Fruit fly (Drosophila melanogaster): ENCODE results near the gene FoxK.

The FoxK gene

dm6 chr3L:11120419-11120958 lies at the start of gene FoxK, which contains the start of gene mRpL2:
TSS of gene FoxK (minus strand) at chr3L:11120783.
TSS of gene mRpL2 (plus strand) at chr3L:11120847.
- TF ChIP-seq CG8632 (GFP tag; optimal IDR thresholded peaks at IDR 0.05) (peak; percentile 63), CG6276 (GFP tag; optimal IDR thresholded peaks at IDR 0.05) (peak; percentile 94), dac (GFP tag; optimal IDR thresholded peaks at IDR 0.05) (peak; percentile 43), Met (GFP tag; optimal IDR thresholded peaks at IDR 0.05) (peak; percentile 62), CG32006 (GFP tag; optimal IDR thresholded peaks at IDR 0.05) (peak; percentile 77), CG11762 (GFP tag; optimal IDR thresholded peaks at IDR 0.05; ENCODE audit: insufficient read depth) (peak; percentile 57), Smox (GFP tag; optimal IDR thresholded peaks at IDR 0.05) (peak; percentile 28), Sox102F (GFP tag; optimal IDR thresholded peaks at IDR 0.05) (peak; percentile 66), Gug (GFP tag; IDR thresholded peaks at IDR 0.05) (0 out of 2 replicates have a peak, but pooled peaks have one; percentile 9), Ets96B (tag; optimal IDR thresholded peaks at IDR 0.05) (peak; percentile 80), CG31627 (GFP tag; optimal IDR thresholded peaks at IDR 0.05) (no peak), CG8119 (GFP tag; IDR thresholded peaks at IDR 0.05) (peak; percentile 92), svp (GFP tag) (peak; percentile 74), fd85E (GFP tag; optimal IDR thresholded peaks at IDR 0.05) (peak; percentile 42), CG10631 (GFP tag; optimal IDR thresholded peaks at IDR 0.05) (peak; percentile 47), CG8319 (GFP tag; optimal IDR thresholded peaks at IDR 0.05) (peak; percentile 26), dsx (GFP tag; optimal IDR thresholded peaks at IDR 0.05; ENCODE audit: poor library complexity, severe bottlenecking) (peak; percentile 77), CG34406 (GFP tag; optimal IDR thresholded peaks at IDR 0.05) (peak; percentile 51), acj6 (GFP tag; optimal IDR thresholded peaks at IDR 0.05) (no peak), fd59A (GFP tag; optimal IDR thresholded peaks at IDR 0.05) (peak; percentile 61), CG6792 (GFP tag; optimal IDR thresholded peaks at IDR 0.05) (peak; percentile 37), Eip78C (GFP tag) (peak; percentile 90), vri (GFP tag; optimal IDR thresholded peaks at IDR 0.05) (peak; percentile 85), CG10669 (GFP tag; optimal IDR thresholded peaks at IDR 0.05) (peak; percentile 84), Eip93F (GFP tag; optimal IDR thresholded peaks at IDR 0.05) (no peak), Sox15 (GFP tag; optimal IDR thresholded peaks at IDR 0.05) (no peak), ss (GFP tag; optimal IDR thresholded peaks at IDR 0.05) (peak; percentile 96 to 97), net (GFP tag; optimal IDR thresholded peaks at IDR 0.05) (peak; percentile 84), CG9139 (GFP tag; optimal IDR thresholded peaks at IDR 0.05) (peak; percentile 94), spab (GFP tag; optimal IDR thresholded peaks at IDR 0.05) (peak; percentile 86), CG1621 (tag; optimal IDR thresholded peaks at IDR 0.05) (peak; percentile 70), Ets21C (GFP tag; optimal IDR thresholded peaks at IDR 0.05) (peak; percentile 22), CG16779 (tag; optimal IDR thresholded peaks at IDR 0.05) (peak; percentile 90), achi (GFP tag; optimal IDR thresholded peaks at IDR 0.05) (peak; percentile 66), CG7368 (GFP tag; optimal IDR thresholded peaks at IDR 0.05) (peak; percentile 58), CG15336 (GFP tag; IDR thresholded peaks at IDR 0.05) (peak; percentile 75), Hr4 (GFP tag; optimal IDR thresholded peaks at IDR 0.05) (peak; percentile 61), esn (GFP tag; optimal IDR thresholded peaks at IDR 0.05) (peak; percentile 41), cyc (GFP tag; optimal IDR thresholded peaks at IDR 0.05) (no peak), topi (GFP tag; optimal IDR thresholded peaks at IDR 0.05) (peak; percentile 42), eg (GFP tag; IDR thresholded peaks at IDR 0.05) (peak; percentile 89), fkh (GFP tag; optimal IDR thresholded peaks at IDR 0.05) (no peak), Hr38 (GFP tag; optimal IDR thresholded peaks at IDR 0.05) (peak; percentile 2), CG6163 (GFP tag; IDR thresholded peaks at IDR 0.05) (peak; percentile 83), salr (GFP tag; optimal IDR thresholded peaks at IDR 0.05) (peak; percentile 54 to 90), CG3032 (tag; optimal IDR thresholded peaks at IDR 0.05) (peak; percentile 77), pdm3 (GFP tag; optimal IDR thresholded peaks at IDR 0.05) (peak; percentile 71), Sox14 (GFP tag; optimal IDR thresholded peaks at IDR 0.05) (peak; percentile 62), CG4318 (GFP tag; optimal IDR thresholded peaks at IDR 0.05) (peak; percentile 11), OdsH (GFP tag; optimal IDR thresholded peaks at IDR 0.05) (peak; percentile 43), Hr39 (GFP tag; optimal IDR thresholded peaks at IDR 0.05) (peak; percentile 12), CG3919 (GFP tag; optimal IDR thresholded peaks at IDR 0.05) (peak; percentile 63)
